Fruit fly (Drosophila melanogaster) whole organism, prepupa: ENCODE results near the gene Afti.
A peak's percentile ranks its signal among the peaks of the same experiment; 100 is the strongest.

ENCODE experiments used
- Blimp-1 ChIP-seq: fragments of 200-800 bp; sonication (Bioruptor generic); optimal IDR thresholded peaks from 3 replicates; lab custom pipeline; 2017; ENCODE audit warnings: missing biosample characterization, missing genetic modification characterization, mild to moderate bottlenecking, moderate library complexity, missing genetic modification reagents
- CG10631 ChIP-seq: fragments of 200-800 bp; sonication (Bioruptor generic); optimal IDR thresholded peaks from 2 replicates; lab custom pipeline; 2016; ENCODE audit warnings: missing biosample characterization, missing genetic modification characterization
- CG10669 ChIP-seq: fragments of 200-800 bp; sonication (Bioruptor generic); optimal IDR thresholded peaks from 3 replicates; lab custom pipeline; 2018; ENCODE audit warnings: missing biosample characterization, mild to moderate bottlenecking, missing genetic modification characterization, moderate library complexity
- CG11762 ChIP-seq: fragments of 200-800 bp; sonication (Bioruptor generic); optimal IDR thresholded peaks from 3 replicates; lab custom pipeline; 2016; ENCODE audit warnings: missing biosample characterization, missing genetic modification characterization; ENCODE audit not compliant: insufficient read depth
- CG15336 ChIP-seq: fragments of 200-800 bp; sonication (Bioruptor generic); IDR thresholded peaks from 2 replicates; pipeline ENCODE4 v1.3.6; 2022; ENCODE audit warnings: missing biosample characterization, missing genetic modification characterization
- CG1621 ChIP-seq: fragments of 200-800 bp; sonication (Bioruptor generic); optimal IDR thresholded peaks from 3 replicates; lab custom pipeline; 2018; ENCODE audit warnings: missing biosample characterization, mild to moderate bottlenecking, missing genetic modification characterization
- CG31627 ChIP-seq: fragments of 200-800 bp; sonication (Bioruptor generic); optimal IDR thresholded peaks from 3 replicates; lab custom pipeline; 2016; ENCODE audit warnings: missing biosample characterization, missing genetic modification characterization
- CG32006 ChIP-seq: fragments of 200-800 bp; sonication (Bioruptor generic); optimal IDR thresholded peaks from 3 replicates; lab custom pipeline; 2017; ENCODE audit warnings: missing biosample characterization, mild to moderate bottlenecking, missing genetic modification characterization
- CG3919 ChIP-seq: fragments of 200-800 bp; sonication (Bioruptor generic); optimal IDR thresholded peaks from 3 replicates; lab custom pipeline; 2016; ENCODE audit warnings: missing biosample characterization, missing genetic modification characterization
- CG4318 ChIP-seq: fragments of 200-800 bp; sonication (Bioruptor generic); optimal IDR thresholded peaks from 3 replicates; lab custom pipeline; 2017; ENCODE audit warnings: missing biosample characterization, mild to moderate bottlenecking, missing genetic modification characterization
- CG6163 ChIP-seq: fragments of 200-800 bp; sonication (Bioruptor generic); IDR thresholded peaks from 3 replicates; pipeline ENCODE4 v1.3.6; 2022; ENCODE audit warnings: missing biosample characterization, missing genetic modification characterization
- CG6276 ChIP-seq: fragments of 200-800 bp; sonication (Bioruptor generic); optimal IDR thresholded peaks from 2 replicates; lab custom pipeline; 2017; ENCODE audit warnings: missing biosample characterization, mild to moderate bottlenecking, missing genetic modification characterization
- CG6792 ChIP-seq: fragments of 200-800 bp; sonication (Bioruptor generic); optimal IDR thresholded peaks from 3 replicates; lab custom pipeline; 2016; ENCODE audit warnings: missing biosample characterization, missing genetic modification characterization
- CG6808 ChIP-seq: fragments of 200-800 bp; sonication (Bioruptor generic); optimal IDR thresholded peaks from 3 replicates; lab custom pipeline; 2017; ENCODE audit warnings: missing biosample characterization, missing genetic modification characterization, mild to moderate bottlenecking, moderate library complexity, missing genetic modification reagents
- CG6854 ChIP-seq: fragments of 200-800 bp; sonication (Bioruptor generic); optimal IDR thresholded peaks from 2 replicates; lab custom pipeline; 2017; ENCODE audit warnings: missing biosample characterization, mild to moderate bottlenecking, missing genetic modification characterization
- CG8119 ChIP-seq: fragments of 200-800 bp; sonication (Bioruptor generic); IDR thresholded peaks from 3 replicates; pipeline ENCODE4 v1.3.6; 2022; ENCODE audit warnings: missing biosample characterization, missing genetic modification characterization
- CG8632 ChIP-seq: fragments of 200-800 bp; sonication (Bioruptor generic); optimal IDR thresholded peaks from 3 replicates; lab custom pipeline; 2016; ENCODE audit warnings: missing biosample characterization, missing genetic modification characterization
- CG9139 ChIP-seq: fragments of 200-800 bp; sonication (Bioruptor generic); optimal IDR thresholded peaks from 3 replicates; lab custom pipeline; 2017; ENCODE audit warnings: missing biosample characterization, mild to moderate bottlenecking, missing genetic modification characterization
- Eip75B ChIP-seq: fragments of 200-800 bp; sonication (Bioruptor generic); optimal IDR thresholded peaks from 3 replicates; lab custom pipeline; 2016; ENCODE audit warnings: missing biosample characterization, missing genetic modification characterization
- Eip78C ChIP-seq: fragments of 200-800 bp; sonication (Bioruptor generic); peaks from one replicate; lab custom pipeline; 2016; ENCODE audit warnings: missing biosample characterization, missing genetic modification characterization
- Eip93F ChIP-seq: fragments of 200-800 bp; sonication (Bioruptor generic); optimal IDR thresholded peaks from 2 replicates; lab custom pipeline; 2016; ENCODE audit warnings: missing biosample characterization, mild to moderate bottlenecking, missing genetic modification characterization
- Ets96B ChIP-seq: fragments of 200-800 bp; optimal IDR thresholded peaks from 2 replicates; lab custom pipeline; 2019; ENCODE audit warnings: missing biosample characterization, mild to moderate bottlenecking, missing genetic modification characterization, moderate library complexity
- Gug ChIP-seq: fragments of 200-800 bp; sonication (Bioruptor generic); IDR thresholded peaks from 2 replicates; pipeline ENCODE4 v1.3.6; 2022; ENCODE audit warnings: missing biosample characterization, missing genetic modification characterization
- Hr39 ChIP-seq: fragments of 200-800 bp; sonication (Bioruptor generic); optimal IDR thresholded peaks from 2 replicates; lab custom pipeline; 2016; ENCODE audit warnings: missing biosample characterization, missing genetic modification characterization
- Lpt ChIP-seq: fragments of 200-800 bp; sonication (Bioruptor generic); optimal IDR thresholded peaks from 3 replicates; lab custom pipeline; 2016; ENCODE audit warnings: missing biosample characterization, missing genetic modification characterization
- Met ChIP-seq: fragments of 200-800 bp; sonication (Bioruptor generic); optimal IDR thresholded peaks from 3 replicates; lab custom pipeline; 2016; ENCODE audit warnings: missing biosample characterization, missing genetic modification characterization
- OdsH ChIP-seq: fragments of 200-800 bp; sonication (Bioruptor generic); optimal IDR thresholded peaks from 3 replicates; lab custom pipeline; 2016; ENCODE audit warnings: missing biosample characterization, missing genetic modification characterization
- Smox ChIP-seq: fragments of 200-800 bp; sonication (Bioruptor generic); optimal IDR thresholded peaks from 3 replicates; lab custom pipeline; 2016; ENCODE audit warnings: missing biosample characterization, missing genetic modification characterization
- Sox102F ChIP-seq: fragments of 200-800 bp; sonication (Bioruptor generic); optimal IDR thresholded peaks from 2 replicates; lab custom pipeline; 2016; ENCODE audit warnings: missing biosample characterization, mild to moderate bottlenecking, missing genetic modification characterization
- achi ChIP-seq: fragments of 200-800 bp; sonication (Bioruptor generic); optimal IDR thresholded peaks from 3 replicates; lab custom pipeline; 2016; ENCODE audit warnings: missing biosample characterization, missing genetic modification characterization
- acj6 ChIP-seq: fragments of 200-800 bp; sonication (Bioruptor generic); optimal IDR thresholded peaks from 3 replicates; lab custom pipeline; 2016; ENCODE audit warnings: missing biosample characterization, missing genetic modification characterization
- cyc ChIP-seq: fragments of 200-800 bp; sonication (Bioruptor generic); optimal IDR thresholded peaks from 3 replicates; lab custom pipeline; 2016; ENCODE audit warnings: missing biosample characterization, missing genetic modification characterization
- dac ChIP-seq: fragments of 200-800 bp; sonication (Bioruptor generic); optimal IDR thresholded peaks from 2 replicates; lab custom pipeline; 2017; ENCODE audit warnings: missing biosample characterization, mild to moderate bottlenecking, missing genetic modification characterization
- dsx ChIP-seq: fragments of 200-800 bp; optimal IDR thresholded peaks from 3 replicates; lab custom pipeline; 2019; ENCODE audit warnings: missing biosample characterization, mild to moderate bottlenecking, missing genetic modification characterization, moderate library complexity; ENCODE audit not compliant: poor library complexity, severe bottlenecking
- eg ChIP-seq: fragments of 200-800 bp; sonication (Bioruptor generic); IDR thresholded peaks from 3 replicates; pipeline ENCODE4 v1.3.6; 2022; ENCODE audit warnings: missing biosample characterization, missing genetic modification characterization
- fkh ChIP-seq: fragments of 200-800 bp; sonication (Bioruptor generic); optimal IDR thresholded peaks from 3 replicates; lab custom pipeline; 2017; ENCODE audit warnings: missing biosample characterization, mild to moderate bottlenecking, missing genetic modification characterization, moderate library complexity
- lz ChIP-seq: fragments of 200-800 bp; sonication (Bioruptor generic); optimal IDR thresholded peaks from 3 replicates; lab custom pipeline; 2016; ENCODE audit warnings: missing biosample characterization, missing genetic modification characterization
- net ChIP-seq: fragments of 200-800 bp; sonication (Bioruptor generic); optimal IDR thresholded peaks from 3 replicates; lab custom pipeline; 2016; ENCODE audit warnings: missing biosample characterization, missing genetic modification characterization
- pdm3 ChIP-seq: fragments of 200-800 bp; sonication (Bioruptor generic); optimal IDR thresholded peaks from 3 replicates; lab custom pipeline; 2016; ENCODE audit warnings: missing biosample characterization, missing genetic modification characterization
- spab ChIP-seq: fragments of 200-800 bp; sonication (Bioruptor generic); optimal IDR thresholded peaks from 2 replicates; lab custom pipeline; 2017; ENCODE audit warnings: missing biosample characterization, mild to moderate bottlenecking, missing genetic modification characterization, missing genetic modification reagents
- ss ChIP-seq, 2 experiments: fragments of 200-800 bp; sonication (Bioruptor generic); optimal IDR thresholded peaks; 2 replicates in 1 of 2; 3 replicates in 1 of 2; lab custom pipeline; 2017 to 2018; ENCODE audit warnings: mild to moderate bottlenecking in 2 of 2, missing biosample characterization in 2 of 2, missing genetic modification characterization in 2 of 2, moderate library complexity in 1 of 2
- svp ChIP-seq: fragments of 200-800 bp; sonication (Bioruptor generic); peaks from one replicate; lab custom pipeline; 2016; ENCODE audit warnings: missing biosample characterization, missing genetic modification characterization
- vri ChIP-seq: fragments of 200-800 bp; sonication (Bioruptor generic); optimal IDR thresholded peaks from 3 replicates; lab custom pipeline; 2016; ENCODE audit warnings: missing biosample characterization, mild to moderate bottlenecking, missing genetic modification characterization

The Afti gene

DNA sequence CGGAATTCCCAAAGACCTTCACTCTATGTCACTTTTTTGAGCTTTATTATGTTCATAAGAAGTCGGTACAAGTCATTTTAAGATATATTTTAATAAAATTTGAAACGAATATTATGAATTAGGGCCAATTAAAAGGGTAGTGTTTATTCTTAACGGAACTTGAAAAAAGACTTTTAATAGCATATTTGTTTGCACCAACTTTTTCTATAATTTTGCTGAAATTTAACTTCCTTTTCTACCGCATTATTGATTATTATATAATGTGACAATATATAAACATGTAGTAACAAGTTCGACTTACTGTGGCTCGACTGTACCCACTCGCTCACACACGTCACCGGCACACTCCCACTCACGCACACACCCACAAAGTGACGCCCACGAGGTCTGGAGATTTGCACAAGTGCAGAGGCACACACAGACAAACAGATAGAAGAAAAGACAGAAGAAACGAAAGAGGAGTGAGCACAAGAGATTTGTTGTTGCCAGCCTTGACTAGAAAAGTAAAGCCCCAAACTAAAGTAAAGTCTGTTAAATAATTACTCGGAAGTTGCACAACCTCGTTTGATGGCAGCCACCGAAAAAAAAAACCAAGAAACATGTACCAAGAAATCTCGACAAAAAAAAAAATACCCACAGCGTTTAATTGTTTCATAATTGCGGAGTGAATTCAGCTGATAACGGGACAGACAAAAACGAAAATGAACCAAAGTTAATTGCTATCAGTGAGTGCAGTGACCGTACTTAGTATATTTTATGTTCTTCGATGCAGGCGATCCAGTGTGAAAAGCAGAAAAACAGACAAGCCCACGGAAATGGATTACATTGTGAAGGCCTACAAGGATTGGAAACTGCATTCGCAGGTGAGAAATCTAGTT lies 36.3 kb downstream of the Afti start (continued):
- peak; percentile 90 for TF ChIP-seq Eip78C (GFP tag; lab: Kevin White, UChicago)
- peak; percentile 53 for TF ChIP-seq CG15336 (GFP tag; lab: Robert Waterston, UW)
- peak; percentile 40 for TF ChIP-seq CG31627 (GFP tag; lab: Kevin White, UChicago)
- peak; percentile 58 for TF ChIP-seq CG4318 (GFP tag; lab: Kevin White, UChicago)
- TF ChIP-seq Ets96B, result peak; percentile 57
- TF ChIP-seq dac (GFP tag; lab: Kevin White, UChicago), result peak; percentile 16
- peak; percentile 32 for TF ChIP-seq CG6792 (GFP tag; lab: Kevin White, UChicago)
- TF ChIP-seq CG9139 (GFP tag; lab: Kevin White, UChicago), result no peak
- peak; percentile 29 for TF ChIP-seq spab (GFP tag; lab: Kevin White, UChicago)
- TF ChIP-seq Blimp-1 (GFP tag; lab: Kevin White, UChicago), result peak; percentile 0
- peak; percentile 61 for TF ChIP-seq OdsH
- TF ChIP-seq Sox102F (GFP tag; lab: Kevin White, UChicago), result peak; percentile 38
- TF ChIP-seq Gug (GFP tag; lab: Robert Waterston, UW), result peak; percentile 33; the same call in 1 of the 2 replicates
- TF ChIP-seq vri (GFP tag; lab: Kevin White, UChicago), result peak; percentile 82
- peak; percentile 68 for TF ChIP-seq CG8119 (GFP tag; lab: Robert Waterston, UW)
- TF ChIP-seq CG8632 (GFP tag; lab: Kevin White, UChicago), result peak; percentile 44
- peak; percentile 64 for TF ChIP-seq Eip93F (GFP tag; lab: Kevin White, UChicago)
- peak; percentile 39 for TF ChIP-seq net (GFP tag; lab: Kevin White, UChicago)
- no peak for TF ChIP-seq CG1621 (tag; lab: Kevin White, UChicago)
- TF ChIP-seq Hr39 (GFP tag; lab: Kevin White, UChicago), result peak; percentile 41
- peak; percentile 44 for TF ChIP-seq CG10631
- peak; percentile 7 for TF ChIP-seq cyc (GFP tag; lab: Kevin White, UChicago)
- TF ChIP-seq CG32006 (GFP tag; lab: Kevin White, UChicago), result peak; percentile 81
- TF ChIP-seq eg, result 0 out of 3 replicates have a peak, but pooled peaks have one; percentile 36
- peak; percentile 45 for TF ChIP-seq fkh (GFP tag; lab: Kevin White, UChicago)
- TF ChIP-seq CG11762 (GFP tag; lab: Kevin White, UChicago), result no peak
- TF ChIP-seq CG6276, result peak; percentile 66
- peak; percentile 48 for TF ChIP-seq CG3919
- peak; percentile 55 for TF ChIP-seq CG6163
- TF ChIP-seq Lpt, result peak; percentile 28
- TF ChIP-seq, all 60 proteins: peak for 50

dm6 chr3R:14288669-14289383 lies 37.7 kb downstream of the Afti start, which contains the start of gene red:
red (plus strand) TSS chr3R:14289071.
- TF ChIP-seq CG15336 (GFP tag; lab: Robert Waterston, UW) (peak; percentile 65), dsx (GFP tag; lab: Kevin White, UChicago) (peak; percentile 43), Ets96B (no peak), svp (GFP tag; lab: Kevin White, UChicago) (peak; percentile 67), Blimp-1 (GFP tag; lab: Kevin White, UChicago) (peak; percentile 96), CG10631 (peak; percentile 35), CG6276 (peak; percentile 58), OdsH (peak; percentile 15), lz (GFP tag; lab: Kevin White, UChicago) (no peak), Sox102F (GFP tag; lab: Kevin White, UChicago) (peak; percentile 25), Met (peak; percentile 9), ss (GFP tag; optimal IDR thresholded peaks at IDR 0.05; lab: Kevin White, UChicago) (peak; percentile 41 to 58), CG6163 (peak; percentile 54; the same call in 2 of the 3 replicates), Eip78C (GFP tag; lab: Kevin White, UChicago) (peak; percentile 58), CG6808 (GFP tag; lab: Kevin White, UChicago) (peak; percentile 0), CG1621 (tag; lab: Kevin White, UChicago) (no peak), CG32006 (GFP tag; lab: Kevin White, UChicago) (peak; percentile 69), Hr39 (GFP tag; lab: Kevin White, UChicago) (no peak), net (GFP tag; lab: Kevin White, UChicago) (peak; percentile 3), dac (GFP tag; lab: Kevin White, UChicago) (no peak), pdm3 (GFP tag; lab: Kevin White, UChicago) (peak; percentile 10), fkh (GFP tag; lab: Kevin White, UChicago) (peak; percentile 79), Eip93F (GFP tag; lab: Kevin White, UChicago) (no peak), CG6854 (peak; percentile 64), Lpt (peak; percentile 28), CG10669 (GFP tag; lab: Kevin White, UChicago) (no peak), acj6 (GFP tag; lab: Kevin White, UChicago) (peak; percentile 44), achi (GFP tag; lab: Kevin White, UChicago) (peak; percentile 34), Smox (GFP tag; lab: Kevin White, UChicago) (no peak), Gug (GFP tag; lab: Robert Waterston, UW) (peak; percentile 31; the same call in 1 of the 2 replicates), Eip75B (GFP tag; lab: Kevin White, UChicago) (peak; percentile 20), CG9139 (GFP tag; lab: Kevin White, UChicago) (peak; percentile 41)
